Fruit fly (Drosophila melanogaster) whole organism, embryonic: ENCODE measurements around the gene CG17929.

Experiments
- Aef1 ChIP-seq: fragments of 200-800 bp; sonication (Bioruptor generic); IDR thresholded peaks from 3 replicates; pipeline ENCODE4 v1.3.6; 2022; ENCODE audit warnings: missing biosample characterization, missing genetic modification characterization
- CG10431 ChIP-seq: fragments of 200-800 bp; sonication (Bioruptor generic); optimal IDR thresholded peaks from 3 replicates; lab custom pipeline; 2018; ENCODE audit warnings: missing biosample characterization, mild to moderate bottlenecking, missing genetic modification characterization
- CG10462 ChIP-seq: fragments of 200-800 bp; sonication (Bioruptor generic); optimal IDR thresholded peaks from 2 replicates; lab custom pipeline; 2016; ENCODE audit warnings: missing biosample characterization, missing genetic modification characterization
- CG1233 ChIP-seq: fragments of 200-800 bp; sonication (Bioruptor generic); optimal IDR thresholded peaks from 4 replicates; lab custom pipeline; 2018; ENCODE audit warnings: missing biosample characterization, mild to moderate bottlenecking, missing genetic modification characterization
- CG12744 ChIP-seq: fragments of 200-800 bp; sonication (Bioruptor generic); optimal IDR thresholded peaks from 2 replicates; lab custom pipeline; 2016; ENCODE audit warnings: missing biosample characterization, missing genetic modification characterization
- CG13123 ChIP-seq: fragments of 200-800 bp; sonication (Bioruptor generic); optimal IDR thresholded peaks from 2 replicates; lab custom pipeline; 2016; ENCODE audit warnings: missing biosample characterization, missing genetic modification characterization
- CG13894 ChIP-seq: fragments of 200-800 bp; sonication (Bioruptor generic); optimal IDR thresholded peaks from 3 replicates; lab custom pipeline; 2018; ENCODE audit warnings: missing biosample characterization, mild to moderate bottlenecking, missing genetic modification characterization, moderate library complexity
- CG14050 ChIP-seq: fragments of 200-800 bp; sonication (Bioruptor generic); IDR thresholded peaks from 3 replicates; pipeline ENCODE4 v1.3.6; 2022; ENCODE audit warnings: missing biosample characterization, missing genetic modification characterization
- CG15269 ChIP-seq: fragments of 200-800 bp; sonication (Bioruptor generic); optimal IDR thresholded peaks from 2 replicates; lab custom pipeline; 2018; ENCODE audit warnings: missing biosample characterization, mild to moderate bottlenecking, missing genetic modification characterization, moderate library complexity
- CG2678 ChIP-seq: fragments of 200-800 bp; sonication (Bioruptor generic); optimal IDR thresholded peaks from 3 replicates; lab custom pipeline; 2019; ENCODE audit warnings: missing biosample characterization, mild to moderate bottlenecking, missing genetic modification characterization, moderate library complexity
- CG3163 ChIP-seq: fragments of 200-800 bp; sonication (Bioruptor generic); optimal IDR thresholded peaks from 3 replicates; lab custom pipeline; 2016; ENCODE audit warnings: missing biosample characterization, missing genetic modification characterization
- CG33557 ChIP-seq: fragments of 200-800 bp; sonication (Bioruptor generic); optimal IDR thresholded peaks from 2 replicates; lab custom pipeline; 2019; ENCODE audit warnings: missing biosample characterization, mild to moderate bottlenecking, missing genetic modification characterization, moderate library complexity
- CG43689 ChIP-seq: fragments of 200-800 bp; sonication (Bioruptor generic); IDR thresholded peaks from 2 replicates; pipeline ENCODE4 v1.3.6; 2022; ENCODE audit warnings: missing biosample characterization, missing genetic modification characterization
- CG6175 ChIP-seq: fragments of 200-800 bp; sonication (Bioruptor generic); IDR thresholded peaks from 3 replicates; pipeline ENCODE4 v1.3.6; 2022; ENCODE audit warnings: missing biosample characterization, missing genetic modification characterization
- CG6813 ChIP-seq: fragments of 200-800 bp; sonication (Bioruptor generic); optimal IDR thresholded peaks from 2 replicates; lab custom pipeline; 2017; ENCODE audit warnings: missing biosample characterization, missing genetic modification characterization, mild to moderate bottlenecking, moderate library complexity, missing genetic modification reagents
- CG7987 ChIP-seq: fragments of 200-800 bp; sonication (Bioruptor generic); optimal IDR thresholded peaks from 2 replicates; lab custom pipeline; 2018; ENCODE audit warnings: missing biosample characterization, mild to moderate bottlenecking, missing genetic modification characterization, moderate library complexity
- CG8944 ChIP-seq: fragments of 200-800 bp; sonication (Bioruptor generic); optimal IDR thresholded peaks from 3 replicates; lab custom pipeline; 2016; ENCODE audit warnings: missing biosample characterization, missing genetic modification characterization
- CG9437 ChIP-seq: fragments of 200-800 bp; sonication (Bioruptor generic); optimal IDR thresholded peaks from 2 replicates; lab custom pipeline; 2018; ENCODE audit warnings: missing biosample characterization, mild to moderate bottlenecking, missing genetic modification characterization
- CG9609 ChIP-seq: fragments of 200-800 bp; sonication (Bioruptor generic); optimal IDR thresholded peaks from 3 replicates; lab custom pipeline; 2016; ENCODE audit warnings: missing biosample characterization, missing genetic modification characterization
- D19B ChIP-seq: fragments of 200-800 bp; sonication (Bioruptor generic); optimal IDR thresholded peaks from 2 replicates; lab custom pipeline; 2017; ENCODE audit warnings: missing biosample characterization, mild to moderate bottlenecking, missing genetic modification characterization
- Dll ChIP-seq: fragments of 200-800 bp; sonication (Bioruptor generic); IDR thresholded peaks from 4 replicates; pipeline ENCODE4 v1.3.6; 2022; ENCODE audit warnings: missing biosample characterization, missing genetic modification characterization; ENCODE audit not compliant: partially characterized antibody
- GATAe ChIP-seq: fragments of 200-800 bp; sonication (Bioruptor generic); conservative IDR thresholded peaks from 2 replicates; pipeline ENCODE4 v1.3.6; 2022; ENCODE audit warnings: missing biosample characterization, missing genetic modification characterization
- H2.0 ChIP-seq: fragments of 200-800 bp; sonication (Bioruptor generic); IDR thresholded peaks from 2 replicates; pipeline ENCODE4 v1.3.6; 2022; ENCODE audit warnings: missing biosample characterization, missing genetic modification characterization
- HLH54F ChIP-seq: fragments of 200-800 bp; sonication (Bioruptor generic); optimal IDR thresholded peaks from 3 replicates; lab custom pipeline; 2016; ENCODE audit warnings: missing biosample characterization, missing genetic modification characterization
- Mes4 ChIP-seq: fragments of 200-800 bp; sonication (Bioruptor generic); optimal IDR thresholded peaks from 2 replicates; lab custom pipeline; 2016; ENCODE audit warnings: missing biosample characterization, missing genetic modification characterization
- NC2β ChIP-seq: fragments of 200-800 bp; sonication (Bioruptor generic); optimal IDR thresholded peaks from 2 replicates; lab custom pipeline; 2016; ENCODE audit warnings: missing biosample characterization, missing genetic modification characterization
- NFAT ChIP-seq: fragments of 200-800 bp; sonication (Bioruptor generic); IDR thresholded peaks from 2 replicates; pipeline ENCODE4 v1.3.6; 2022; ENCODE audit warnings: missing biosample characterization, missing genetic modification characterization
- Side ChIP-seq: fragments of 200-800 bp; sonication (Bioruptor generic); optimal IDR thresholded peaks from 2 replicates; lab custom pipeline; 2016; ENCODE audit warnings: missing biosample characterization, missing genetic modification characterization
- Spps ChIP-seq: fragments of 200-800 bp; sonication (Bioruptor generic); optimal IDR thresholded peaks from 2 replicates; lab custom pipeline; 2018; ENCODE audit warnings: missing biosample characterization, mild to moderate bottlenecking, missing genetic modification characterization
- Usf ChIP-seq: fragments of 200-800 bp; sonication (Bioruptor generic); optimal IDR thresholded peaks from 2 replicates; lab custom pipeline; 2017; ENCODE audit warnings: missing genotype, missing biosample characterization, missing genetic modification characterization
- cas ChIP-seq: fragments of 200-800 bp; sonication (Bioruptor generic); IDR thresholded peaks from 2 replicates; pipeline ENCODE4 v1.3.6; 2022; ENCODE audit warnings: missing biosample characterization, missing genetic modification characterization
- chm ChIP-seq: fragments of 200-800 bp; sonication (Bioruptor generic); IDR thresholded peaks from 2 replicates; pipeline ENCODE4 v1.3.6; 2022; ENCODE audit warnings: missing biosample characterization, missing genetic modification characterization
- corto ChIP-seq: fragments of 200-800 bp; sonication (Bioruptor generic); optimal IDR thresholded peaks from 2 replicates; lab custom pipeline; 2016; ENCODE audit warnings: missing biosample characterization, mild to moderate bottlenecking, missing genetic modification characterization, moderate library complexity
- crol ChIP-seq: fragments of 200-800 bp; sonication (Bioruptor generic); IDR thresholded peaks from 2 replicates; pipeline ENCODE4 v1.3.6; 2022; ENCODE audit warnings: missing biosample characterization, missing genetic modification characterization
- eyg ChIP-seq: fragments of 200-800 bp; sonication (Bioruptor generic); optimal IDR thresholded peaks from 3 replicates; lab custom pipeline; 2016; ENCODE audit warnings: missing biosample characterization, missing genetic modification characterization
- jumu ChIP-seq: fragments of 200-800 bp; sonication (Bioruptor generic); optimal IDR thresholded peaks from 3 replicates; lab custom pipeline; 2016; ENCODE audit warnings: missing biosample characterization, missing genetic modification characterization
- klu ChIP-seq: fragments of 200-800 bp; sonication (Bioruptor generic); IDR thresholded peaks from 2 replicates; pipeline ENCODE4 v1.3.6; 2022; ENCODE audit warnings: missing biosample characterization, missing genetic modification characterization
- lbe ChIP-seq: fragments of 200-800 bp; sonication (Bioruptor generic); optimal IDR thresholded peaks from 2 replicates; lab custom pipeline; 2016; ENCODE audit warnings: missing biosample characterization, mild to moderate bottlenecking, missing genetic modification characterization
- psq ChIP-seq: fragments of 200-800 bp; sonication (Bioruptor generic); optimal IDR thresholded peaks from 2 replicates; lab custom pipeline; 2017; ENCODE audit warnings: missing biosample characterization, missing genetic modification characterization
- run ChIP-seq: fragments of 200-800 bp; sonication (Bioruptor generic); optimal IDR thresholded peaks from 3 replicates; lab custom pipeline; 2018; ENCODE audit warnings: missing biosample characterization, mild to moderate bottlenecking, missing genetic modification characterization
- scrt ChIP-seq: fragments of 200-800 bp; sonication (Bioruptor generic); optimal IDR thresholded peaks from 2 replicates; lab custom pipeline; 2018; ENCODE audit warnings: missing biosample characterization, mild to moderate bottlenecking, missing genetic modification characterization, moderate library complexity
- slbo ChIP-seq: fragments of 200-800 bp; sonication (Bioruptor generic); IDR thresholded peaks from 2 replicates; pipeline ENCODE4 v1.3.6; 2022; ENCODE audit warnings: missing biosample characterization, missing genetic modification characterization
- sna ChIP-seq: fragments of 200-800 bp; sonication (Bioruptor generic); IDR thresholded peaks from 2 replicates; pipeline ENCODE4 v1.3.6; 2022; ENCODE audit warnings: missing biosample characterization, missing genetic modification characterization; ENCODE audit not compliant: partially characterized antibody
- stwl ChIP-seq: fragments of 200-800 bp; sonication (Bioruptor generic); optimal IDR thresholded peaks from 3 replicates; lab custom pipeline; 2018; ENCODE audit warnings: missing biosample characterization, mild to moderate bottlenecking, missing genetic modification characterization, moderate library complexity
- tin ChIP-seq: fragments of 200-800 bp; sonication (Bioruptor generic); optimal IDR thresholded peaks from 3 replicates; lab custom pipeline; 2016; ENCODE audit warnings: missing biosample characterization, missing genetic modification characterization
- tll ChIP-seq, 2 experiments: fragments of 200-800 bp in 1 of 2; fragments of >200 bp in 1 of 2; sonication (Bioruptor generic) in 1 of 2; optimal IDR thresholded peaks; 2 replicates each; lab custom pipeline; 2017 to 2019; ENCODE audit warnings: missing biosample characterization in 2 of 2, missing genetic modification characterization in 2 of 2, mild to moderate bottlenecking in 1 of 2, moderate library complexity in 1 of 2
- vvl ChIP-seq: fragments of 200-800 bp; sonication (Bioruptor generic); IDR thresholded peaks from 2 replicates; pipeline ENCODE4 v1.3.6; 2022; ENCODE audit warnings: missing biosample characterization, missing genetic modification characterization
- wek ChIP-seq: fragments of 200-800 bp; sonication (Bioruptor generic); optimal IDR thresholded peaks from 3 replicates; lab custom pipeline; 2018; ENCODE audit warnings: missing biosample characterization, mild to moderate bottlenecking, missing genetic modification characterization, moderate library complexity

CG17929 gene

DNA sequence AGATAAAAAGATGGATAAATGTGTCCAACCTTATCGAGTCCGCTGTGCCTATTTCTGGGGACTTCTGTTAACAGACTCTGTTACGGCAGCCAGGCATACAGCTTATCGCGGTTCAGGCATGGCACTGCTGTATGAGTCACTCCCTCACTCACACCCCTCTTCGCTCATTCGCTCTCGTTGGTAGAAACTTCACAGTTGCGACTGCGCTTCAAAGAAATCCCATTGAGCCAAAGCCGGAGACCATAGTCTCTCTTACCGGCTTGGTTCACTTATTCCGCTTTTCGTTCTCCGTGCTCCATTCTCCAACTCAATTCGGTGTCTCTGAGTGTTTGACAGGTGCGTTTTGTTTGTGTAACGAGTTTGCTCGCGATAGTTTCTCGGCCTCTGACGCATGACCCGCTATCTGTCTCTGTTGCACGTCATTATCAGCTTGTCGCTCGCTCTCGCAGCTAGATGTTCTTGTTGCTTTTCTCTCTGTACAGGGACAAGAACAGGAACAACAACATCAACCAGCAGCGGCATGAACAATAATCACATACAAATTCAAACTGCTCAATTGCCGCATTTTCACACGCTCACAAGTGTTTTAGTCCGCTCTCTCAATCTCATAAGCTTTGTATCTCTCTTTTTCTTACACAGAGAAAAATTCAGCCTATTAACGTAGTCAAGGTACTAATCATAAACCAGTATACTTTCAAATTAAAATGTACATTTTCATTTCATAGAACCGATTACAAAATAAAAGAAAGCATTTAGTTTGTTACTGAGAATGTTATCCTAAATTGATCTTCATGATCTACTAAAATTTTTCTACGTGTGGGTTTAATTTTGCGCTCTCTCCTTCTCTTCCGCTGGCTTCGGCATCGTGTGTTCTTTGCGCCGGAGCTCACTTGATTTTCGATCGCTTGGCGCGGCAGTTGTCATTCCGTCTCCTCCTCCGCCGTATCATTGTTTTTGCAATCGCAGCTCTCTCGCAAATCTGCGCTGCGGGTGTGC, 45.0 kb upstream of the CG17929 start (continued):
- TF ChIP-seq tll (GFP tag; optimal IDR thresholded peaks at IDR 0.05; lab: Kevin White, UChicago) (peak in 1 of 2 experiments; percentile 89), Side (GFP tag; lab: Kevin White, UChicago) (peak; percentile 99), GATAe (GFP tag; lab: Robert Waterston, UW) (peak; percentile 97), CG1233 (peak; percentile 99), CG8944 (peak; percentile 99), NFAT (GFP tag; lab: Robert Waterston, UW) (peak; percentile 99), corto (peak; percentile 99), lbe (GFP tag; lab: Kevin White, UChicago) (peak; percentile 99), HLH54F (GFP tag; lab: Kevin White, UChicago) (peak; percentile 99), wek (GFP tag; lab: Kevin White, UChicago) (peak; percentile 92), CG43689 (GFP tag; lab: Robert Waterston, UW) (peak; percentile 99), CG10431 (GFP tag; lab: Kevin White, UChicago) (peak; percentile 97), CG9437 (peak; percentile 96), stwl (peak; percentile 87), CG33557 (peak; percentile 100), klu (GFP tag; lab: Robert Waterston, UW) (peak; percentile 99), CG15269 (tag; lab: Kevin White, UChicago) (peak; percentile 100), H2.0 (GFP tag; lab: Robert Waterston, UW) (peak; percentile 100), D19B (GFP tag; lab: Kevin White, UChicago) (peak; percentile 94), CG14050 (peak; percentile 100), CG7987 (GFP tag; lab: Kevin White, UChicago) (peak; percentile 96), cas (peak; percentile 99), Spps (tag; lab: Kevin White, UChicago) (peak; percentile 99), psq (GFP tag; lab: Kevin White, UChicago) (peak; percentile 97), CG3163 (GFP tag; lab: Kevin White, UChicago) (peak; percentile 97), CG9609 (GFP tag; lab: Kevin White, UChicago) (peak; percentile 99), vvl (GFP tag; lab: Robert Waterston, UW) (peak; percentile 100), CG2678 (tag; lab: Kevin White, UChicago) (peak; percentile 100), CG10462 (GFP tag; lab: Kevin White, UChicago) (peak; percentile 99), eyg (GFP tag; lab: Kevin White, UChicago) (peak; percentile 99), CG12744 (GFP tag; lab: Kevin White, UChicago) (peak; percentile 99), CG6813 (peak; percentile 99), CG13894 (tag; lab: Kevin White, UChicago) (peak; percentile 99), CG6175 (GFP tag; lab: Robert Waterston, UW) (peak; percentile 95), scrt (GFP tag; lab: Kevin White, UChicago) (peak; percentile 98), sna (0 out of 2 replicates have a peak, but pooled peaks have one; percentile 26), NC2β (GFP tag; lab: Kevin White, UChicago) (peak; percentile 99), slbo (peak; percentile 100), CG13123 (peak; percentile 99), run (tag; lab: Kevin White, UChicago) (peak; percentile 99), crol (peak; percentile 83), jumu (peak; percentile 99), Dll (GFP tag; lab: Robert Waterston, UW) (peak; percentile 59; the same call in 3 of the 4 replicates), Mes4 (GFP tag; lab: Kevin White, UChicago) (peak; percentile 99), Usf (GFP tag; lab: Kevin White, UChicago) (peak; percentile 98), chm (GFP tag; lab: Robert Waterston, UW) (peak; percentile 99), Aef1 (GFP tag; lab: Robert Waterston, UW) (peak; percentile 99), tin (GFP tag; lab: Kevin White, UChicago) (peak; percentile 99)
